Worm (Caenorhabditis elegans) whole organism, L4 larva: ENCODE results near the gene sec-6.
"Not testable (repeated sequence)": the region's sequence is repeated elsewhere in the genome, so short reads cannot be mapped to it uniquely, and the experiment has no call there.

Source experiments
- aha-1 ChIP-seq: fragments of 150-350 bp; peaks from one replicate; lab custom pipeline; 2014; ENCODE audit warnings: missing biosample characterization, missing genetic modification characterization
- ceh-62 ChIP-seq: sonication (generic microtip); optimal IDR thresholded peaks from 2 replicates; lab custom pipeline; 2017; ENCODE audit warnings: missing biosample characterization, missing genetic modification characterization
- egl-27 ChIP-seq: sonication (generic microtip); optimal IDR thresholded peaks from 3 replicates; lab custom pipeline; 2017; ENCODE audit warnings: missing biosample characterization, missing genetic modification reagents, missing genetic modification characterization
- lin-39 ChIP-seq: fragments of 150-350 bp; optimal IDR thresholded peaks from 2 replicates; lab custom pipeline; 2014; ENCODE audit warnings: missing biosample characterization, missing genetic modification reagents, missing genetic modification characterization
- unc-62 ChIP-seq, 3 experiments: fragments of 150-350 bp in 1 of 3; sonication (generic microtip); optimal IDR thresholded peaks in 2 of 3; peaks in 1 of 3; 1 replicate in 1 of 3; 2 replicates in 2 of 3; lab custom pipeline; 2014 to 2017; ENCODE audit warnings: missing biosample characterization in 3 of 3, missing genetic modification characterization in 3 of 3, missing genetic modification reagents in 3 of 3, missing genotype in 1 of 3

ce11 chrII:5346350-5346749 lies 13.0 kb upstream of the sec-6 start:
- TF ChIP-seq lin-39 (tag; lab: Kevin White, UChicago); unc-62 (GFP tag; optimal IDR thresholded peaks at IDR 0.05 in 1 of 2; lab: Kevin White, UChicago); unc-62 (tag; optimal IDR thresholded peaks at IDR 0.05; lab: Kevin White, UChicago); ceh-62 (tag; lab: Kevin White, UChicago); egl-27 (tag; lab: Kevin White, UChicago): not testable (repeated sequence)
- peak; percentile 63 for TF ChIP-seq aha-1 (tag; lab: Kevin White, UChicago)
